Worm (Caenorhabditis elegans): ENCODE measurements around the gene F53F4.2.

F53F4.2 gene

DNA sequence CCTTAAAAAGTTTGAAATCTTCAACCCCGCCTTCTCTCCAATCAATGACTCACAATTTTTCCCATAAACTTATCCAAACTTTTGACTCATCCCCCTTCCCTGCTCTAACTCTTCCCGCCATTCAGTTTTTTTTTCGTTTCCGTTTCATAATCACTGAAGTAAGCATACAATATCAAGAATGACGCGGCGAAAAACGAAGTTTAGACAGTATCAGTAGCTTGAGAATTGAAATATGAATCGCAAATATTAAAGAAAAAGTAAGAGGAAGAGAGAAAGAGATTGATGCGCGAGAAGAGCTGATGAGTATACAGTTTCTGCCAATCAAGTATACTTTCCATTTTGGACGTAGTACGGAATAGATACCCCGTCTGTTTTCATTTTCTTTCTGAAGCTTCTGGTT is 11.9 kb downstream of the F53F4.2 start:
- TF ChIP-seq ceh-13 (GFP tag; optimal IDR thresholded peaks at IDR 0.05) (no peak), ama-1 (optimal IDR thresholded peaks at IDR 0.05) (no peak), hmbx-1 (tag; optimal IDR thresholded peaks at IDR 0.05) (no peak), tbx-37 (GFP tag; conservative IDR thresholded peaks at IDR 0.05) (no peak), pes-1 (GFP tag; IDR thresholded peaks at IDR 0.05) (no peak)

DNA sequence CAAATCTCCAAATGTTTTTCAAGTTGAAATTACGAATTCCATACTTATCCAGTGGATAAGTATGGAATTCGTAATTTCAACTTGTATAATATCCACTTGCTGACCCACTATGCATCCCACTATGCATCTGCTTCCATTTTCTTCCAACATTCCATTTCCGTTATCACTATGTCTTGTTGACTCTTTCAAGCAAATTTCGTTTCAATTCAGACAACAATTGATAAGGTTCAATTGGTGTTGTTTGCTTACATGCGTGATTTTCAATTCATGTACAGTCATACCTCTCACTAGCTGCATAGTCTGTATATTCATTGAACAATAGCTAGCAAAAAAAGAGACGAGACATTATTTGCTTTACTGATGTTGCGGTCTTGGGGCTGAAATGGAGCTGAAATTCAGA is 12.6 kb downstream of the F53F4.2 start:
- TF ChIP-seq scrt-1 (GFP tag; IDR thresholded peaks at IDR 0.05) (no peak), ets-7 (tag; optimal IDR thresholded peaks at IDR 0.05) (no peak), aly-1 (tag; optimal IDR thresholded peaks at IDR 0.05) (no peak), tbx-37 (GFP tag; conservative IDR thresholded peaks at IDR 0.05) (no peak), F13C5.2 (tag; optimal IDR thresholded peaks at IDR 0.05) (no peak), ceh-36 (tag; optimal IDR thresholded peaks at IDR 0.05) (no peak), hmg-4 (GFP tag; optimal IDR thresholded peaks at IDR 0.05) (no peak), tbx-11 (GFP tag; IDR thresholded peaks at IDR 0.05) (no peak), ama-1 (optimal IDR thresholded peaks at IDR 0.05) (no peak), hmbx-1 (tag; optimal IDR thresholded peaks at IDR 0.05) (no peak), pes-1 (GFP tag; IDR thresholded peaks at IDR 0.05) (no peak), flt-1 (GFP tag; IDR thresholded peaks at IDR 0.05) (no peak), sea-1 (GFP tag; conservative IDR thresholded peaks at IDR 0.05) (no peak), B0310.2 (tag; optimal IDR thresholded peaks at IDR 0.05) (no peak), hnd-1 (tag; optimal IDR thresholded peaks at IDR 0.05) (no peak)

- TF ChIP-seq pes-1 (GFP tag; IDR thresholded peaks at IDR 0.05) = no peak
- TF ChIP-seq scrt-1 (GFP tag; IDR thresholded peaks at IDR 0.05) = no peak
- no peak for TF ChIP-seq flt-1 (GFP tag; IDR thresholded peaks at IDR 0.05)
- no peak for TF ChIP-seq sea-1 (GFP tag; conservative IDR thresholded peaks at IDR 0.05)
Measured at ce11 chrV:13575866-13576265, 13.5 kb downstream of the F53F4.2 start.

DNA sequence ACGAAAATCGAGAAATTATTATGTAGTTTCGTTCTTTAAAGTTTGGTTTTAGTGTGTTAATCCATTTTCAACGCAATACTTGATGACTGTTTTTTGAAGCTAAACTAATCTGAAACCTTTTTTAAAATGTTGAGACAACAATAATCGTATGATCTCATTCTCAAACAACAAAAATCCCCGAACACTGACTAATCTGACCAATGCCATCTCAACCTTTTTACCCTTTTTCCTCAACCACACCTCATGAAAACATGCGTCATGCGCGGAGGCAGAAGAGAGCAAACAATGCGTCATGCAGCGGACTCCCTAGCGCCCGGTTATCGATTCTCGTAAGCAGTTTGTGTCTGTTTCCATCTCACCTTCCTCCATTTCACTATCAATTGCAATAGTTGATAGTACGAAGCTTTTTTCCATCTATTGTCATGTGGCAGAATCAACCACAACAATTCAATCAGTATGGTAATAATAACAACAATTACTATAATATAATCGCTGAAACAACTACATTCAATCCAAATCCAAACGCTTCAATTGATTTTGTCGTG is 17.6 kb downstream of the F53F4.2 start, which contains the start of gene C50B8.4:
C50B8.4 (plus strand) TSS at position 299 of the 545 bp plus-strand sequence.
- TF ChIP-seq scrt-1 (GFP tag; IDR thresholded peaks at IDR 0.05) = no peak
- no peak for TF ChIP-seq F13C5.2 (tag; optimal IDR thresholded peaks at IDR 0.05)
- no peak for TF ChIP-seq tbx-11 (GFP tag; IDR thresholded peaks at IDR 0.05)

DNA sequence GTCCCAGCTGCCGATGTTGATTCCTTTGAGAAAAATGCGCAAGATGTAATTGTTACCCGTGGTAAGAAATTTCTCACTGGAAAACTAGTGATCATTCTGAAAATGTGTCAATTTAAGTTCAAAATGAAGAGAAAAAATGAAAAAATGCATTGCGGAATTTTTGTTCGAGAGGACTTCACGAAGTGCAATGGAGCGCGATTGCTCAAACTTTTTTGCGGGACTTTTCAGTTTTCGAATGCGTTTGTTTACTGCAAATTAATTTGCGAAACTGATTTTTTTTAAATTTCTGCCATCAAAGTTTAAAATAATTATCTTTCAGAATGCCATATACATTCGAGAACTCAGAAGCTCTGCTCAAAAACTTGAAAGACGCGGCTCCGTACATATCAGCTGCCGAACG is 20.9 kb downstream of the F53F4.2 start, which contains the start of the genes nuaf-1 and bir-2:
nuaf-1 (minus strand) TSS at position 98 of the 400 bp plus-strand sequence.
bir-2 (plus strand) TSS at position 318 of the 400 bp plus-strand sequence.
- TF ChIP-seq sea-1 (GFP tag; conservative IDR thresholded peaks at IDR 0.05) (no peak), pes-1 (GFP tag; IDR thresholded peaks at IDR 0.05) (no peak), ceh-13 (GFP tag; optimal IDR thresholded peaks at IDR 0.05) (no peak), tbx-11 (GFP tag; IDR thresholded peaks at IDR 0.05) (no peak), flt-1 (GFP tag; IDR thresholded peaks at IDR 0.05) (no peak), ets-7 (tag; optimal IDR thresholded peaks at IDR 0.05) (no peak), F13C5.2 (tag; optimal IDR thresholded peaks at IDR 0.05) (no peak), hmg-4 (GFP tag; optimal IDR thresholded peaks at IDR 0.05) (no peak), ceh-36 (tag; optimal IDR thresholded peaks at IDR 0.05) (no peak), hmbx-1 (tag; optimal IDR thresholded peaks at IDR 0.05) (no peak), tra-4 (tag; optimal IDR thresholded peaks at IDR 0.05) (no peak), aly-1 (tag; optimal IDR thresholded peaks at IDR 0.05) (no peak), ama-1 (optimal IDR thresholded peaks at IDR 0.05) (no peak), scrt-1 (GFP tag; IDR thresholded peaks at IDR 0.05) (no peak), hnd-1 (tag; optimal IDR thresholded peaks at IDR 0.05) (no peak), B0310.2 (tag; optimal IDR thresholded peaks at IDR 0.05) (no peak), tbx-37 (GFP tag; conservative IDR thresholded peaks at IDR 0.05) (no peak)

DNA sequence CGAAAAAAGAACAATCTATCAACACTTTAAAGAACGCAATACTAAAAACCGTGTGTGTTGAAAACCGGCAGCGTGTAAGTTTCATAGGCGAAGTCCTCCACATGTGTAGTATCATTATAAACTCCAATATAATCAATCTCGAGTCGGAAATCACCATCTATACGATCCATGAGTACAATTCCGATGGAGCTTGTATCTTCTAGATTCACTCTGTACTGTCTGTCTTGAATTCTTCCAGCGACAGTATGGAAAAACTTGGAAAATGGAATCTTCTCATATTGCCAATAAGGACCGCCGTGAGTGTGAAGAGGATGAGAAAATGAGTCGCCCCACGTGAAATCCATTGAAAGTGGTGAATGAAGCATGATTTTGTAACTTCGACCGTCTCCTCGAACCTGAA is 22.4 kb downstream of the F53F4.2 start:
- TF ChIP-seq tbx-11 (GFP tag; IDR thresholded peaks at IDR 0.05) (no peak), tbx-37 (GFP tag; conservative IDR thresholded peaks at IDR 0.05) (no peak), ets-7 (tag; optimal IDR thresholded peaks at IDR 0.05) (no peak), tra-4 (tag; optimal IDR thresholded peaks at IDR 0.05) (no peak), flt-1 (GFP tag; IDR thresholded peaks at IDR 0.05) (no peak), sea-1 (GFP tag; conservative IDR thresholded peaks at IDR 0.05) (no peak), ceh-36 (tag; optimal IDR thresholded peaks at IDR 0.05) (no peak), B0310.2 (tag; optimal IDR thresholded peaks at IDR 0.05) (no peak), F13C5.2 (tag; optimal IDR thresholded peaks at IDR 0.05) (no peak), hmg-4 (GFP tag; optimal IDR thresholded peaks at IDR 0.05) (no peak), ama-1 (optimal IDR thresholded peaks at IDR 0.05) (no peak), pes-1 (GFP tag; IDR thresholded peaks at IDR 0.05) (no peak), hnd-1 (tag; optimal IDR thresholded peaks at IDR 0.05) (no peak), aly-1 (tag; optimal IDR thresholded peaks at IDR 0.05) (no peak), hmbx-1 (tag; optimal IDR thresholded peaks at IDR 0.05) (no peak), ceh-13 (GFP tag; optimal IDR thresholded peaks at IDR 0.05) (no peak), scrt-1 (GFP tag; IDR thresholded peaks at IDR 0.05) (no peak)

ce11 chrV:13565781-13566180 is 23.6 kb downstream of the F53F4.2 start, which contains the start of gene slrp-1:
TSS of gene slrp-1 (plus strand) at chrV:13565863.
- TF ChIP-seq tra-4 (tag; optimal IDR thresholded peaks at IDR 0.05) (no peak), scrt-1 (GFP tag; IDR thresholded peaks at IDR 0.05) (no peak), flt-1 (GFP tag; IDR thresholded peaks at IDR 0.05) (no peak), hmg-4 (GFP tag; optimal IDR thresholded peaks at IDR 0.05) (no peak), tbx-11 (GFP tag; IDR thresholded peaks at IDR 0.05) (no peak), ceh-36 (tag; optimal IDR thresholded peaks at IDR 0.05) (no peak), F13C5.2 (tag; optimal IDR thresholded peaks at IDR 0.05) (no peak)

ce11 chrV:13565197-13565596 is 24.2 kb downstream of the F53F4.2 start:
- TF ChIP-seq ceh-36 (tag; optimal IDR thresholded peaks at IDR 0.05) (no peak), hmg-4 (GFP tag; optimal IDR thresholded peaks at IDR 0.05) (no peak), hmbx-1 (tag; optimal IDR thresholded peaks at IDR 0.05) (no peak), ets-7 (tag; optimal IDR thresholded peaks at IDR 0.05) (no peak), flt-1 (GFP tag; IDR thresholded peaks at IDR 0.05) (no peak), aly-1 (tag; optimal IDR thresholded peaks at IDR 0.05) (no peak), hnd-1 (tag; optimal IDR thresholded peaks at IDR 0.05) (no peak), pes-1 (GFP tag; IDR thresholded peaks at IDR 0.05) (no peak), ama-1 (optimal IDR thresholded peaks at IDR 0.05) (no peak), ceh-13 (GFP tag; optimal IDR thresholded peaks at IDR 0.05) (no peak), B0310.2 (tag; optimal IDR thresholded peaks at IDR 0.05) (no peak), tra-4 (tag; optimal IDR thresholded peaks at IDR 0.05) (no peak), tbx-11 (GFP tag; IDR thresholded peaks at IDR 0.05) (no peak), sea-1 (GFP tag; conservative IDR thresholded peaks at IDR 0.05) (no peak), F13C5.2 (tag; optimal IDR thresholded peaks at IDR 0.05) (no peak), tbx-37 (GFP tag; conservative IDR thresholded peaks at IDR 0.05) (no peak), scrt-1 (GFP tag; IDR thresholded peaks at IDR 0.05) (no peak)

Data from whole organism, early embryonic.